Worm (Caenorhabditis elegans): ENCODE data around the gene T09A5.15.

The T09A5.15 gene

ce11 chrII:7892761-7893272, 35.1 kb downstream of the T09A5.15 start, which contains the start of gene ptc-1 (continued):
- TF ChIP-seq B0019.2 (GFP tag; conservative IDR thresholded peaks at IDR 0.05) (0 out of 2 replicates have a peak, but pooled peaks have one; percentile 21), efl-1 (GFP tag; optimal IDR thresholded peaks at IDR 0.05) (peak; percentile 83), lsl-1 (GFP tag; optimal IDR thresholded peaks at IDR 0.05) (peak; percentile 78), hrde-1 (tag; optimal IDR thresholded peaks at IDR 0.05; ENCODE audit: borderline replicate concordance) (no peak), B0336.3 (GFP tag; IDR thresholded peaks at IDR 0.05) (no peak), sptf-2 (GFP tag; optimal IDR thresholded peaks at IDR 0.05) (no peak), akir-1 (GFP tag; optimal IDR thresholded peaks at IDR 0.05) (no peak), ama-1 (optimal IDR thresholded peaks at IDR 0.05) (no peak), ama-1 (GFP tag; optimal IDR thresholded peaks at IDR 0.05) (no peak), snpc-3.4 (tag; optimal IDR thresholded peaks at IDR 0.05) (peak; percentile 24), lin-54 (GFP tag; optimal IDR thresholded peaks at IDR 0.05) (peak; percentile 49), xnd-1 (tag; optimal IDR thresholded peaks at IDR 0.05) (peak; percentile 72), D2030.7 (GFP tag; IDR thresholded peaks at IDR 0.05) (peak; percentile 50)

ce11 chrII:7893648-7894047, 35.9 kb downstream of the T09A5.15 start:
- TF ChIP-seq athp-1 (tag; optimal IDR thresholded peaks at IDR 0.05) (no peak), madf-3 (GFP tag; IDR thresholded peaks at IDR 0.05) (0 out of 2 replicates have a peak, but pooled peaks have one; percentile 1)

ce11 chrII:7895190-7895589, 37.4 kb downstream of the T09A5.15 start:
- TF ChIP-seq nhr-120 (GFP tag; IDR thresholded peaks at IDR 0.05) = no peak

- TF ChIP-seq ama-1 (optimal IDR thresholded peaks at IDR 0.05) (no peak), ama-1 (GFP tag; optimal IDR thresholded peaks at IDR 0.05) (no peak), T07F8.4 (tag; optimal IDR thresholded peaks at IDR 0.05) (no peak), B0336.3 (GFP tag; IDR thresholded peaks at IDR 0.05) (peak; percentile 73), Y53G8AR.9 (GFP tag; conservative IDR thresholded peaks at IDR 0.05) (peak; percentile 65; the same call in 1 of the 2 replicates), cebp-1 (GFP tag; IDR thresholded peaks at IDR 0.05) (no peak), cebp-1 (tag; optimal IDR thresholded peaks at IDR 0.05) (peak; percentile 11), attf-5 (GFP tag; optimal IDR thresholded peaks at IDR 0.05) (peak; percentile 5), dox-1 (GFP tag; IDR thresholded peaks at IDR 0.05) (no peak), nhr-27 (tag; optimal IDR thresholded peaks at IDR 0.05) (peak; percentile 78), egrh-3 (GFP tag; IDR thresholded peaks at IDR 0.05) (no peak), tbx-9 (tag; optimal IDR thresholded peaks at IDR 0.05; ENCODE audit: borderline replicate concordance) (peak; percentile 4), F57A8.1 (GFP tag; optimal IDR thresholded peaks at IDR 0.05) (no peak), lsl-1 (GFP tag; optimal IDR thresholded peaks at IDR 0.05) (no peak), pbrm-1 (GFP tag; IDR thresholded peaks at IDR 0.05) (0 out of 2 replicates have a peak, but pooled peaks have one; percentile 19), ceh-100 (GFP tag; IDR thresholded peaks at IDR 0.05) (peak; percentile 36; the same call in 1 of the 2 replicates), lin-40 (tag; optimal IDR thresholded peaks at IDR 0.05) (no peak), B0035.1 (tag; optimal IDR thresholded peaks at IDR 0.05) (no peak), rcor-1 (GFP tag; IDR thresholded peaks at IDR 0.05) (peak; percentile 45; the same call in 1 of the 2 replicates), F10E7.11 (tag; optimal IDR thresholded peaks at IDR 0.05) (no peak), sptf-2 (GFP tag; optimal IDR thresholded peaks at IDR 0.05) (no peak), atf-7 (tag; optimal IDR thresholded peaks at IDR 0.05) (peak; percentile 1), aptf-2 (GFP tag; conservative IDR thresholded peaks at IDR 0.05) (no peak), ztf-3 (GFP tag; optimal IDR thresholded peaks at IDR 0.05) (no peak), ztf-26 (tag; optimal IDR thresholded peaks at IDR 0.05) (no peak), nfyb-1 (GFP tag; IDR thresholded peaks at IDR 0.05) (0 out of 2 replicates have a peak, but pooled peaks have one; percentile 29), akir-1 (GFP tag; optimal IDR thresholded peaks at IDR 0.05) (no peak), ztf-22 (GFP tag; optimal IDR thresholded peaks at IDR 0.05) (no peak), F39B2.1 (GFP tag; IDR thresholded peaks at IDR 0.05) (peak; percentile 84), gei-17 (GFP tag; optimal IDR thresholded peaks at IDR 0.05) (no peak), Y95B8A.8 (GFP tag; IDR thresholded peaks at IDR 0.05) (0 out of 2 replicates have a peak, but pooled peaks have one; percentile 30), madf-6 (GFP tag; IDR thresholded peaks at IDR 0.05) (peak; percentile 37; the same call in 1 of the 2 replicates)
These were observed 42.5 kb downstream of the T09A5.15 start, which contains the start of gene rev-1 for ce11 chrII:7900190-7900672. rev-1 (plus strand) TSS chrII:7900622.
